Worm (Caenorhabditis elegans): ENCODE results near the gene K12B6.4.

DNA sequence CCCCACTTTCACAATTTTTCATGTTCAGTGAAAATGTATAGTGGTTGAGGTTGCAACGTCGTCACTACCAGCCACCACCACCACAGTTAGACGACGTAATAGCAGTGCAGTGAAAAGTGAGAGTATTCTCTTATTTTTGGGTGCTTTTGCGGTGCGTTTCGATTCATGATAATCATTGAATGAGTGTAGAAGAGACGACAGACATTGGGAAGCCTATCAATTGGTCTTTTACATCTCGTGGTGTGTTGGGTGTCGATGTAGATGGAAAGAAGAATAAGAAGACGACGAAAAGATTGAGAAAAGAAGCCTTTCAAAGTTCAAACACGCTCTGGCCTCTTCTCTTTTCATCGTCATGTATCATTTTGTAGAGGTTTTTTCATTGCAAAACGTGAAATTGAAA lies 41.2 kb downstream of the K12B6.4 start:
- TF ChIP-seq ahr-1 (tag; optimal IDR thresholded peaks at IDR 0.05): no peak
- TF ChIP-seq fkh-6 (tag; optimal IDR thresholded peaks at IDR 0.05): no peak
